Worm (Caenorhabditis elegans): ENCODE results near the gene srz-48.

ce11 chrV:17429262-17429661 lies 30.7 kb downstream of the srz-48 start:
- TF ChIP-seq ztf-23 (GFP tag; IDR thresholded peaks at IDR 0.05) = no peak
- TF ChIP-seq flt-1 (GFP tag; IDR thresholded peaks at IDR 0.05) = no peak
- no peak for TF ChIP-seq tab-1 (GFP tag; IDR thresholded peaks at IDR 0.05)
- TF ChIP-seq T22C8.4 (GFP tag; IDR thresholded peaks at IDR 0.05) = no peak
